Worm (Caenorhabditis elegans) whole organism, midembryonic: ENCODE measurements around the gene prk-1.

Source experiments
- T22C8.4 ChIP-seq: fragments of 200-800 bp; sonication (Bioruptor generic); IDR thresholded peaks from 2 replicates; pipeline ENCODE4 v1.3.6; 2022; ENCODE audit warnings: missing genetic modification characterization, missing compliant biosample characterization
- klf-2 ChIP-seq: fragments of 200-800 bp; sonication (Bioruptor generic); conservative IDR thresholded peaks from 2 replicates; pipeline ENCODE4 v1.3.6; 2022; ENCODE audit warnings: missing genetic modification reagents, missing genetic modification characterization, missing compliant biosample characterization
- tab-1 ChIP-seq: fragments of 200-800 bp; sonication (Bioruptor generic); IDR thresholded peaks from 2 replicates; pipeline ENCODE4 v1.3.6; 2022; ENCODE audit warnings: missing genetic modification characterization, missing compliant biosample characterization
- ztf-23 ChIP-seq: fragments of 200-800 bp; sonication (Bioruptor generic); IDR thresholded peaks from 2 replicates; pipeline ENCODE4 v1.3.6; 2022; ENCODE audit warnings: missing genetic modification reagents, missing genetic modification characterization, missing compliant biosample characterization

DNA sequence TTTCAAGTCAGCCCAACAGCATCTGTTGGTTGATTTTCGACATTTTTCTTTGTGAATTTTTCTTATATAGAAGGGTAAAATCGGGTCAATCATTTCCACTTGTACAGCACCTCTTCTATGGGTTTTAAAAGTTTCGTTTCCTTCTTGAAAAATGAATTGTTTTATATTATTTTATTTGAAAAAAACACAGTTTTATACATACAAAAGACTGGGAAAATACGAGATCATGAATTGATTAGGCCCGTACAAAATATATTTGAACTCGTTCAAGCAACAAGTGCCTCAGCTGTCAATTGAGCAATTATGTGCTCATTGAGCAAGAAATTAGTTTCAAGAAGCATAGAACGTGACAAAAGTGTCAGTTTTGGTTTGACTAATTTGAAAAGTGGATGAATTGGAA is 12.2 kb downstream of the prk-1 start:
- TF ChIP-seq tab-1 (GFP tag; lab: Robert Waterston, UW) (no peak), klf-2 (GFP tag; lab: Robert Waterston, UW) (no peak), ztf-23 (GFP tag; lab: Robert Waterston, UW) (no peak), T22C8.4 (GFP tag; lab: Robert Waterston, UW) (no peak)
